Worm (Caenorhabditis elegans): ENCODE data around the gene ubh-1.

DNA sequence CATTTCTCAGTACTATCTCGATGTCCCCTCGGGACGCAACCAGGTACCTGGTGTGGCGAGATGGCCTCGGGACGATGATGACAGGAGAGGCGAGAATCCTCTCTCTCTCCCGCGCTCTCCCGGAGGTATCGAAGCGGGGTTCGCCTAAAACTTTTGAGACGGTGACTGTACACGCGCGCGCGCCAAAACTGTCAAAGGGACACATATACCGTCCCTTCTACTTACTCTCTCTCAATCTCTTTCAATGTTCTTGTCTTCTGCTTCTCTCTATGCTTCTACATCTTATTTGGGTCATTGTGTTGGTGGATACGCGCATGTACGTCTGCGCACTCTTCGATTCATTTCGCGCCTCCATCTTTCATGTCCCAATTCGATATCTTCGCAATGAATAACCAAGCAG, 30.7 kb upstream of the ubh-1 start:
- TF ChIP-seq madf-3 (GFP tag; IDR thresholded peaks at IDR 0.05), result no peak
- no peak for TF ChIP-seq Y67H2A.10 (GFP tag; conservative IDR thresholded peaks at IDR 0.05)
- no peak for TF ChIP-seq pha-4 (tag; optimal IDR thresholded peaks at IDR 0.05)
